Worm (Caenorhabditis elegans): ENCODE results near the gene nep-18.

The nep-18 gene

DNA sequence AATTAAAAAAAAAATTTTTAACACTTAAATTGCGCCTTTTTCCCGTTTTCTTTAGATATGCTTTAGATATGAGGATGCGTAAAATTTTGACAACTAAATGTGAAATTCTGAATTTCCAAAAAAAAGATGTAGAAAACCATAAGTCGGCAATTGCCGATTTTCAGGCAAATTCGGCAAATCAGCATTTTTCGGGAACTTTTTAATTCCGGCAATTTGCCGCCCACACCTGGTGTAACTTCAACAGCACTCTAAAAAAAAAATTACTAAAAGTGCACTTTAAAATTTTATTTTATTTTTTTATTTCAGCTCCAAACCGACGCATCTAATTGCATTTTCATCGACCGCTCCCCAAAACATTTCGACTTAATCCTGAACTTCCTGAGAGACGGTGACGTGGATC, 33.4 kb downstream of the nep-18 start, which contains the start of gene K02F6.6:
K02F6.6 (plus strand) TSS at position 301 of the 400 bp plus-strand sequence.
- TF ChIP-seq ZK546.5 (tag; optimal IDR thresholded peaks at IDR 0.05) (no peak), ceh-28 (tag; optimal IDR thresholded peaks at IDR 0.05) (no peak), nhr-237 (tag; optimal IDR thresholded peaks at IDR 0.05) (no peak), nhr-12 (tag; optimal IDR thresholded peaks at IDR 0.05) (no peak), R02D3.7 (tag; optimal IDR thresholded peaks at IDR 0.05) (no peak), nhr-77 (tag; optimal IDR thresholded peaks at IDR 0.05) (no peak), elt-2 (tag; optimal IDR thresholded peaks at IDR 0.05) (no peak), ceh-16 (tag; optimal IDR thresholded peaks at IDR 0.05) (no peak), nhr-28 (tag; optimal IDR thresholded peaks at IDR 0.05) (no peak), lsy-12 (tag; optimal IDR thresholded peaks at IDR 0.05) (no peak), egl-5 (tag; optimal IDR thresholded peaks at IDR 0.05) (no peak), mdl-1 (tag; optimal IDR thresholded peaks at IDR 0.05) (no peak), nhr-67 (tag; optimal IDR thresholded peaks at IDR 0.05) (no peak), nhr-11 (tag; optimal IDR thresholded peaks at IDR 0.05) (no peak), elt-3 (tag; optimal IDR thresholded peaks at IDR 0.05) (no peak), ceh-9 (tag; optimal IDR thresholded peaks at IDR 0.05) (no peak), ceh-82 (tag; optimal IDR thresholded peaks at IDR 0.05) (no peak)

DNA sequence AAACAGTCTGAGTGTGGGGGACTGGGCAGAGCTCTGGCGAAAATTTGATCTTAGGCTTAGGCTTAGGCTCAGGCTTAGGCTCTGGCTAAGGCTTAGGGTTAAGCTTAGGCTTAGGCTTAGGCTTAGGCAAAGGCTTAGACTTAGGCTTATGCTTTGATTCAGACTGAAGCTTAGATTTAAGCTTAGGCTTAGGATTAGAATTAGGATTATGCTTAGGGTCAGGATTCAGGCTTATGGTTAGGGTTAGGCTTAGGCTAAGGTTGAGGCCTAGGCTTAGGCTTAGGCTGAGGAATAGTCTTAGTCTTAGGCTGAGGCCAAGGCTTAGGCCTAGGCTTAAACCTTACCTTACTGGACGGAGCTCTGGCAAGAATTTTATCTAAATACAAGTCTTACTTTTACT, 37.0 kb downstream of the nep-18 start:
- TF ChIP-seq nhr-23 (tag; optimal IDR thresholded peaks at IDR 0.05) = no peak

DNA sequence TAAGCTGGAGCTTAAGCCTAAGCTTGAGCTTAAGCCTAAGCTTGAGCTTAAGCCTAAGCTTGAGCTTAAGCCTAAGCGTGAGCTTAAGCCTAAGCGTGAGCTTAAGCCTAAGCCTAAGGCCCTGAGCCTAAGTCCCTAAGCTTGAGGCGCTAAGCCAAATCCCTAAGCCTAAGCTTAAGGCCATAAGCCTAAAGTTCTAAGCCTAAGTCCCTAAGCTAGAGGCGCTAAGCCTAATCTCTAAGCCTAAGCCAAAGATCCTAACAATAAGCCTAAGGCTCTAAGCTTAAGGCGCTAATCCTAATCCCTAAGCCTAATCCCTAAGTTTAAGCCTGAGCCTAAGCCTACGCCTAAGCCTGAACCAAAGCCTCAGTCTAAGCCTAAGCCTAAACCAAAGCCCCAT, 38.2 kb downstream of the nep-18 start:
- TF ChIP-seq unc-62 (GFP tag; optimal IDR thresholded peaks at IDR 0.05) (no peak), fkh-2 (tag; optimal IDR thresholded peaks at IDR 0.05) (no peak), nhr-23 (tag; optimal IDR thresholded peaks at IDR 0.05) (no peak)

DNA sequence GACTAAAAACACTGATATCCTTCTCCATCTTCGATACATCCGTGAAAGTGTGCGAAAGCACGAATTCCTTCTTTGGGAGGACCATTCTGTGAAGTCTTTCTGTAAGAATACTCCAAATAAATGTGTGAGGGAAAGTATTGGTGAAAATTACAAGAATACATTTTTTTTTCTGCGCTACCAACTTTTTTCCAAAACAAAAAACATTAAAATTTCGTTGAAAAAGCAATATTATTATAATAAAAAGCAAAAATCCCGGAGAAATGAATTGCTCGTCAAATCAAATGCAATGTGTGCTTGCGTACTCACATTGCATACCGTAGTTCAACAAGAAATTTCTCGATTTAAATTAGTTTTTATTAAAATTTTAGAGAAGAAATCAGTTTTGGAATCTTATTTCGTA, 41.9 kb downstream of the nep-18 start, which contains the start of gene bath-13:
bath-13 (minus strand) TSS at position 101 of the 400 bp plus-strand sequence.
- TF ChIP-seq pha-4 (tag; optimal IDR thresholded peaks at IDR 0.05) (no peak), ZK546.5 (tag; optimal IDR thresholded peaks at IDR 0.05) (no peak), elt-1 (tag; optimal IDR thresholded peaks at IDR 0.05) (no peak), mdl-1 (tag; optimal IDR thresholded peaks at IDR 0.05) (no peak), unc-62 (GFP tag; optimal IDR thresholded peaks at IDR 0.05) (no peak), hmg-11 (tag; optimal IDR thresholded peaks at IDR 0.05) (no peak), ceh-16 (tag; optimal IDR thresholded peaks at IDR 0.05) (no peak), R02D3.7 (tag; optimal IDR thresholded peaks at IDR 0.05) (no peak), lin-15B (tag; optimal IDR thresholded peaks at IDR 0.05) (no peak), pqm-1 (tag; optimal IDR thresholded peaks at IDR 0.05) (no peak), nhr-67 (tag; optimal IDR thresholded peaks at IDR 0.05) (no peak), nhr-77 (tag; optimal IDR thresholded peaks at IDR 0.05) (no peak), fkh-10 (GFP tag; optimal IDR thresholded peaks at IDR 0.05) (no peak), ztf-4 (tag; optimal IDR thresholded peaks at IDR 0.05) (no peak)

DNA sequence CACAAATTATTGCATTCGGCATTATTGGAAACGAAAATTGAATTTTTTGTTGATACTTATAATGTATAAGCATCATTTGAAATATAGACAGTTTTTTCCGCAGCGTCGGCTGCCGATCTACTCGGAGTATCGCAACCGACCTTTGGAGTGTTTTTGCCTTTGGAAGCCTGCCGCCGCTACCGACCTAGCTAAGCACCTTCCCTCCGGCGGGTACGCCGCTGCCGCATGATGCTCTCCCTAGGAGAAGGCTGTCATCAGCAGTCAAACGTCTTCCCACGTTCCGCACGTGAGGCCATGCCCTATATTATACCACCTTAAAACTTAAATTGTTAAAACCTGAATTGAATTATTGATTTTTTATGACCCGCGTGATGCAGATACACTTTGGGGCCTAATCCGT, 45.4 kb downstream of the nep-18 start:
- TF ChIP-seq tbx-2 (tag; optimal IDR thresholded peaks at IDR 0.05) = no peak

All from whole organism, L3 larva.